Worm (Caenorhabditis elegans): ENCODE data around the gene gcy-4.

The gcy-4 gene

ce11 chrII:10261261-10261660, 47.4 kb downstream of the gcy-4 start:
- TF ChIP-seq tbx-8 (GFP tag; optimal IDR thresholded peaks at IDR 0.05), result no peak

All from whole organism, mixed stage, embryonic.